Fruit fly (Drosophila melanogaster) S2 (cell line): Measurements from ENCODE around the gene Rcd-1.

Experiments used
- CG8478 ChIP-seq: fragments of >200 bp; optimal IDR thresholded peaks from 2 replicates; lab custom pipeline; 2018
- CTCF ChIP-seq, 2 experiments: fragments of >200 bp; optimal IDR thresholded peaks; 2 replicates each; lab custom pipeline; 2018

dm6 chrX:19663859-19664728, 25.5 kb downstream of the Rcd-1 start, which contains the start of the genes CG14223 and Ssu72:
- TF ChIP-seq CG8478 (lab: Kevin White, UChicago) (no peak), CTCF (optimal IDR thresholded peaks at IDR 0.05; lab: Kevin White, UChicago) (no peak)
